Worm (Caenorhabditis elegans) whole organism, L3 larva: ENCODE results near the gene hpo-9.

Source experiments
- R02D3.7 ChIP-seq: fragments of 150-350 bp; optimal IDR thresholded peaks from 2 replicates; lab custom pipeline; 2014; ENCODE audit warnings: missing biosample characterization, missing genetic modification characterization
- ZK546.5 ChIP-seq: sonication (generic microtip); optimal IDR thresholded peaks from 2 replicates; lab custom pipeline; 2017; ENCODE audit warnings: missing biosample characterization, missing genetic modification characterization
- aly-2 ChIP-seq: fragments of 150-350 bp; optimal IDR thresholded peaks from 2 replicates; lab custom pipeline; 2014; ENCODE audit warnings: missing biosample characterization, missing genetic modification characterization
- ama-1 ChIP-seq: fragments of 150-350 bp; optimal IDR thresholded peaks from 2 replicates; lab custom pipeline; 2018
- ceh-16 ChIP-seq: sonication (generic microtip); optimal IDR thresholded peaks from 2 replicates; lab custom pipeline; 2017; ENCODE audit warnings: missing biosample characterization, missing genetic modification characterization
- ceh-82 ChIP-seq: fragments of 150-350 bp; optimal IDR thresholded peaks from 2 replicates; lab custom pipeline; 2014; ENCODE audit warnings: missing biosample characterization, missing genetic modification characterization
- ceh-9 ChIP-seq: sonication (generic microtip); optimal IDR thresholded peaks from 2 replicates; lab custom pipeline; 2018; ENCODE audit warnings: missing biosample characterization, missing genetic modification characterization
- daf-12 ChIP-seq: fragments of 150-350 bp; optimal IDR thresholded peaks from 2 replicates; lab custom pipeline; 2014; ENCODE audit warnings: missing biosample characterization, missing genetic modification reagents, missing genetic modification characterization
- egl-27 ChIP-seq: sonication (generic microtip); optimal IDR thresholded peaks from 4 replicates; lab custom pipeline; 2017; ENCODE audit warnings: missing biosample characterization, missing genetic modification reagents, missing genetic modification characterization
- elt-2 ChIP-seq: sonication (generic microtip); optimal IDR thresholded peaks from 2 replicates; lab custom pipeline; 2016; ENCODE audit warnings: missing genetic modification reagents, mild to moderate bottlenecking, missing genetic modification characterization, missing compliant biosample characterization
- eor-1 ChIP-seq, 2 experiments: fragments of 150-350 bp; optimal IDR thresholded peaks; 2 replicates each; lab custom pipeline; 2014 to 2018; ENCODE audit warnings: missing biosample characterization in 2 of 2, missing genetic modification characterization in 2 of 2
- fkh-10 ChIP-seq: sonication (generic microtip); optimal IDR thresholded peaks from 2 replicates; lab custom pipeline; 2017; ENCODE audit warnings: missing biosample characterization, missing genetic modification reagents, missing genetic modification characterization
- fkh-2 ChIP-seq: fragments of 150-350 bp; optimal IDR thresholded peaks from 2 replicates; lab custom pipeline; 2014; ENCODE audit warnings: missing biosample characterization, missing genetic modification reagents, missing genetic modification characterization
- fos-1 ChIP-seq: fragments of 150-350 bp; optimal IDR thresholded peaks from 2 replicates; lab custom pipeline; 2014; ENCODE audit warnings: missing biosample characterization, missing genetic modification characterization
- hmg-11 ChIP-seq: sonication (generic microtip); optimal IDR thresholded peaks from 2 replicates; lab custom pipeline; 2016; ENCODE audit warnings: missing genetic modification characterization, missing compliant biosample characterization
- jun-1 ChIP-seq: fragments of 150-350 bp; optimal IDR thresholded peaks from 2 replicates; lab custom pipeline; 2014; ENCODE audit warnings: missing biosample characterization, missing genetic modification reagents, missing genetic modification characterization
- lin-15B ChIP-seq: fragments of 150-350 bp; optimal IDR thresholded peaks from 2 replicates; lab custom pipeline; 2014; ENCODE audit warnings: missing biosample characterization, missing genetic modification characterization
- lin-39 ChIP-seq: fragments of 150-350 bp; optimal IDR thresholded peaks from 2 replicates; lab custom pipeline; 2018; ENCODE audit warnings: missing biosample characterization, missing genetic modification reagents, missing genetic modification characterization
- lsy-12 ChIP-seq: sonication (generic microtip); optimal IDR thresholded peaks from 2 replicates; lab custom pipeline; 2016; ENCODE audit warnings: mild to moderate bottlenecking, missing genetic modification characterization, missing compliant biosample characterization
- mdl-1 ChIP-seq: fragments of 150-350 bp; optimal IDR thresholded peaks from 2 replicates; lab custom pipeline; 2014; ENCODE audit warnings: missing biosample characterization, missing genetic modification characterization
- mml-1 ChIP-seq: fragments of 150-350 bp; sonication (generic microtip); optimal IDR thresholded peaks from 3 replicates; lab custom pipeline; 2014; ENCODE audit warnings: missing biosample characterization, missing genetic modification characterization
- nfya-1 ChIP-seq: sonication (generic microtip); optimal IDR thresholded peaks from 2 replicates; lab custom pipeline; 2017; ENCODE audit warnings: missing genetic modification characterization, mild to moderate bottlenecking, missing compliant biosample characterization, antibody characterized with exemption, moderate library complexity; ENCODE audit not compliant: insufficient read depth
- nhr-11 ChIP-seq: fragments of 150-350 bp; optimal IDR thresholded peaks from 2 replicates; lab custom pipeline; 2014; ENCODE audit warnings: missing biosample characterization, missing genetic modification characterization
- nhr-12 ChIP-seq: fragments of 150-350 bp; optimal IDR thresholded peaks from 2 replicates; lab custom pipeline; 2014; ENCODE audit warnings: missing biosample characterization, missing genetic modification characterization
- nhr-23 ChIP-seq: fragments of 150-350 bp; optimal IDR thresholded peaks from 2 replicates; lab custom pipeline; 2014; ENCODE audit warnings: missing biosample characterization, missing genetic modification reagents, missing genetic modification characterization
- nhr-237 ChIP-seq: fragments of 150-350 bp; optimal IDR thresholded peaks from 2 replicates; lab custom pipeline; 2014; ENCODE audit warnings: missing biosample characterization, missing genetic modification characterization
- nhr-28 ChIP-seq: fragments of 150-350 bp; optimal IDR thresholded peaks from 2 replicates; lab custom pipeline; 2014; ENCODE audit warnings: missing biosample characterization, missing genetic modification characterization
- nhr-43 ChIP-seq: sonication (generic microtip); optimal IDR thresholded peaks from 2 replicates; lab custom pipeline; 2016; ENCODE audit warnings: mild to moderate bottlenecking, missing genetic modification characterization, missing compliant biosample characterization; ENCODE audit not compliant: poor library complexity, severe bottlenecking
- nhr-67 ChIP-seq: fragments of 150-350 bp; optimal IDR thresholded peaks from 2 replicates; lab custom pipeline; 2014; ENCODE audit warnings: missing biosample characterization, missing genetic modification characterization
- nhr-77 ChIP-seq: fragments of 150-350 bp; optimal IDR thresholded peaks from 2 replicates; lab custom pipeline; 2014; ENCODE audit warnings: missing biosample characterization, missing genetic modification characterization
- pha-4 ChIP-seq: fragments of 150-350 bp; optimal IDR thresholded peaks from 2 replicates; lab custom pipeline; 2014; ENCODE audit warnings: missing biosample characterization, missing genetic modification reagents, missing genetic modification characterization
- pqm-1 ChIP-seq: fragments of 150-350 bp; optimal IDR thresholded peaks from 2 replicates; lab custom pipeline; 2017; ENCODE audit warnings: missing biosample characterization, missing genetic modification characterization, inconsistent platforms
- skn-1 ChIP-seq: fragments of 150-350 bp; optimal IDR thresholded peaks from 2 replicates; lab custom pipeline; 2014; ENCODE audit warnings: missing biosample characterization, missing genetic modification characterization
- snpc-4 ChIP-seq: fragments of 150-350 bp; optimal IDR thresholded peaks from 2 replicates; lab custom pipeline; 2014; ENCODE audit warnings: missing biosample characterization, missing genetic modification characterization
- tbx-2 ChIP-seq: sonication (generic microtip); optimal IDR thresholded peaks from 2 replicates; lab custom pipeline; 2016; ENCODE audit warnings: mild to moderate bottlenecking, missing genetic modification characterization, missing compliant biosample characterization
- unc-39 ChIP-seq: sonication (generic microtip); optimal IDR thresholded peaks from 4 replicates; lab custom pipeline; 2017; ENCODE audit warnings: missing biosample characterization, missing genetic modification characterization
- unc-62 ChIP-seq: fragments of 150-350 bp; sonication (generic microtip); optimal IDR thresholded peaks from 4 replicates; lab custom pipeline; 2014; ENCODE audit warnings: missing biosample characterization, missing genetic modification reagents, missing genetic modification characterization
- zag-1 ChIP-seq: fragments of 150-350 bp; optimal IDR thresholded peaks from 2 replicates; lab custom pipeline; 2014; ENCODE audit warnings: missing biosample characterization, missing genetic modification characterization
- ztf-11 ChIP-seq: fragments of 150-350 bp; optimal IDR thresholded peaks from 2 replicates; lab custom pipeline; 2014; ENCODE audit warnings: missing biosample characterization, missing genetic modification characterization
- ztf-4 ChIP-seq: fragments of 150-350 bp; optimal IDR thresholded peaks from 2 replicates; lab custom pipeline; 2014; ENCODE audit warnings: missing biosample characterization, missing genetic modification characterization

Gene hpo-9

ce11 chrV:7199932-7200331, 37.0 kb downstream of the hpo-9 start, which contains the start of gene F09G2.1:
F09G2.1 (plus strand) TSS chrV:7200232.
- TF ChIP-seq R02D3.7 (tag; lab: Kevin White, UChicago) (no peak), ztf-11 (tag; lab: Kevin White, UChicago) (no peak), elt-2 (tag; lab: Kevin White, UChicago) (no peak), ztf-4 (tag; lab: Kevin White, UChicago) (no peak)

- TF ChIP-seq nhr-237 (tag; lab: Kevin White, UChicago) (no peak), ceh-16 (tag; lab: Kevin White, UChicago) (no peak), snpc-4 (tag; lab: Kevin White, UChicago) (no peak), daf-12 (tag; lab: Kevin White, UChicago) (no peak), unc-62 (GFP tag; lab: Kevin White, UChicago) (no peak), lin-15B (tag; lab: Kevin White, UChicago) (no peak), nhr-28 (no peak), egl-27 (no peak), ZK546.5 (tag; lab: Kevin White, UChicago) (no peak), ztf-4 (tag; lab: Kevin White, UChicago) (no peak), nhr-43 (tag; lab: Kevin White, UChicago) (no peak), skn-1 (tag; lab: Kevin White, UChicago) (no peak)
Measured at ce11 chrV:7199077-7199476, 37.9 kb downstream of the hpo-9 start.

- TF ChIP-seq aly-2 (tag; lab: Kevin White, UChicago) (peak; percentile 4), pqm-1 (tag; lab: Kevin White, UChicago) (peak; percentile 58), elt-2 (tag; lab: Kevin White, UChicago) (peak; percentile 85), skn-1 (tag; lab: Kevin White, UChicago) (peak; percentile 18), nhr-23 (tag; lab: Kevin White, UChicago) (peak; percentile 5), jun-1 (peak; percentile 24), lin-39 (tag; lab: Kevin White, UChicago) (no peak), nhr-43 (tag; lab: Kevin White, UChicago) (peak; percentile 19), ztf-4 (tag; lab: Kevin White, UChicago) (no peak), ceh-82 (tag; lab: Kevin White, UChicago) (no peak), pha-4 (tag; lab: Kevin White, UChicago) (peak; percentile 52), ama-1 (lab: Kevin White, UChicago) (peak; percentile 91)
Measured at ce11 chrV:7198403-7198802, 38.5 kb downstream of the hpo-9 start.

- TF ChIP-seq snpc-4 (tag; lab: Kevin White, UChicago) (no peak), elt-2 (tag; lab: Kevin White, UChicago) (no peak), pqm-1 (tag; lab: Kevin White, UChicago) (no peak), nhr-11 (tag; lab: Kevin White, UChicago) (no peak), fkh-10 (GFP tag; lab: Kevin White, UChicago) (no peak), fkh-2 (tag; lab: Kevin White, UChicago) (no peak), aly-2 (tag; lab: Kevin White, UChicago) (no peak), nhr-23 (tag; lab: Kevin White, UChicago) (no peak), ztf-11 (tag; lab: Kevin White, UChicago) (no peak), nhr-12 (no peak), mdl-1 (tag; lab: Kevin White, UChicago) (no peak), ZK546.5 (tag; lab: Kevin White, UChicago) (no peak), tbx-2 (tag; lab: Kevin White, UChicago) (no peak), ceh-16 (tag; lab: Kevin White, UChicago) (no peak), nfya-1 (no peak)
Measured at ce11 chrV:7197036-7197435, 39.9 kb downstream of the hpo-9 start.

ce11 chrV:7196498-7196966, 40.4 kb downstream of the hpo-9 start, which contains the start of gene F09G2.2:
F09G2.2 (plus strand) TSS chrV:7196916.
- TF ChIP-seq ceh-82 (tag; lab: Kevin White, UChicago) (peak; percentile 2), unc-62 (GFP tag; lab: Kevin White, UChicago) (no peak), ama-1 (lab: Kevin White, UChicago) (peak; percentile 78), daf-12 (tag; lab: Kevin White, UChicago) (no peak), R02D3.7 (tag; lab: Kevin White, UChicago) (peak; percentile 71), egl-27 (peak; percentile 46), zag-1 (no peak), lin-15B (tag; lab: Kevin White, UChicago) (peak; percentile 92), ceh-16 (tag; lab: Kevin White, UChicago) (no peak), eor-1 (tag; optimal IDR thresholded peaks at IDR 0.05; lab: Kevin White, UChicago) (no peak), hmg-11 (peak; percentile 82), nfya-1 (peak; percentile 95), lin-39 (tag; lab: Kevin White, UChicago) (peak; percentile 97), mdl-1 (tag; lab: Kevin White, UChicago) (no peak), jun-1 (peak; percentile 94), fkh-2 (tag; lab: Kevin White, UChicago) (no peak), nhr-77 (tag; lab: Kevin White, UChicago) (no peak), fos-1 (tag; lab: Kevin White, UChicago) (no peak), ztf-11 (tag; lab: Kevin White, UChicago) (no peak), ceh-9 (tag; lab: Kevin White, UChicago) (no peak), pha-4 (tag; lab: Kevin White, UChicago) (peak; percentile 89), nhr-67 (tag; lab: Kevin White, UChicago) (no peak), ztf-4 (tag; lab: Kevin White, UChicago) (peak; percentile 32), nhr-23 (tag; lab: Kevin White, UChicago) (peak; percentile 96), pqm-1 (tag; lab: Kevin White, UChicago) (peak; percentile 75), mml-1 (tag; lab: Kevin White, UChicago) (no peak), unc-39 (no peak), lsy-12 (tag; lab: Kevin White, UChicago) (peak; percentile 67)
